Worm (Caenorhabditis elegans) whole organism, midembryonic: ENCODE measurements around the gene rabn-5.

Experiments
- T22C8.4 ChIP-seq: fragments of 200-800 bp; sonication (Bioruptor generic); IDR thresholded peaks from 2 replicates; pipeline ENCODE4 v1.3.6; 2022; ENCODE audit warnings: missing genetic modification characterization, missing compliant biosample characterization
- cog-1 ChIP-seq: sonication (generic microtip); optimal IDR thresholded peaks from 2 replicates; lab custom pipeline; 2016; ENCODE audit warnings: missing genetic modification characterization, missing compliant biosample characterization
- flt-1 ChIP-seq: fragments of 200-800 bp; sonication (Bioruptor generic); IDR thresholded peaks from 2 replicates; pipeline ENCODE4 v1.3.6; 2022; ENCODE audit warnings: missing genetic modification characterization, missing compliant biosample characterization
- klf-2 ChIP-seq: fragments of 200-800 bp; sonication (Bioruptor generic); conservative IDR thresholded peaks from 2 replicates; pipeline ENCODE4 v1.3.6; 2022; ENCODE audit warnings: missing genetic modification reagents, missing genetic modification characterization, missing compliant biosample characterization
- med-1 ChIP-seq: sonication (generic microtip); optimal IDR thresholded peaks from 2 replicates; lab custom pipeline; 2017; ENCODE audit warnings: missing genetic modification characterization, mild to moderate bottlenecking, missing compliant biosample characterization, antibody characterized with exemption, missing genetic modification reagents; ENCODE audit not compliant: insufficient read depth
- ref-1 ChIP-seq: fragments of 200-800 bp; sonication (Bioruptor generic); conservative IDR thresholded peaks from 2 replicates; pipeline ENCODE4 v1.3.6; 2022; ENCODE audit warnings: missing genetic modification reagents, missing genetic modification characterization, missing compliant biosample characterization
- tab-1 ChIP-seq: fragments of 200-800 bp; sonication (Bioruptor generic); IDR thresholded peaks from 2 replicates; pipeline ENCODE4 v1.3.6; 2022; ENCODE audit warnings: missing genetic modification characterization, missing compliant biosample characterization
- ztf-23 ChIP-seq: fragments of 200-800 bp; sonication (Bioruptor generic); IDR thresholded peaks from 2 replicates; pipeline ENCODE4 v1.3.6; 2022; ENCODE audit warnings: missing genetic modification reagents, missing genetic modification characterization, missing compliant biosample characterization
- ztf-29 ChIP-seq: fragments of 200-800 bp; sonication (Bioruptor generic); IDR thresholded peaks from 2 replicates; pipeline ENCODE4 v1.3.6; 2022; ENCODE audit warnings: missing genetic modification reagents, missing genetic modification characterization, missing compliant biosample characterization

- TF ChIP-seq klf-2 (GFP tag; lab: Robert Waterston, UW) (no peak), cog-1 (tag; lab: Kevin White, UChicago) (no peak), T22C8.4 (GFP tag; lab: Robert Waterston, UW) (no peak), ref-1 (GFP tag; lab: Robert Waterston, UW) (no peak), flt-1 (GFP tag; lab: Robert Waterston, UW) (no peak), tab-1 (GFP tag; lab: Robert Waterston, UW) (no peak), ztf-23 (GFP tag; lab: Robert Waterston, UW) (no peak), med-1 (GFP tag; lab: Kevin White, UChicago) (no peak), ztf-29 (GFP tag; lab: Robert Waterston, UW) (no peak)
These were observed 31.9 kb upstream of the rabn-5 start for ce11 chrIII:5832442-5832841.
